Fruit fly (Drosophila melanogaster) whole organism, embryonic: ENCODE measurements around the gene CG2147.

Experiments used
- Atf-2 ChIP-seq: fragments of 200-800 bp; sonication (Bioruptor generic); optimal IDR thresholded peaks from 2 replicates; lab custom pipeline; 2016; ENCODE audit warnings: missing biosample characterization, missing genetic modification characterization
- CG10321 ChIP-seq: fragments of 200-800 bp; sonication (Bioruptor generic); IDR thresholded peaks from 2 replicates; pipeline ENCODE4 v1.3.6; 2022; ENCODE audit warnings: missing biosample characterization, missing genetic modification characterization
- CG11093 ChIP-seq: fragments of 200-800 bp; sonication (Bioruptor generic); IDR thresholded peaks from 3 replicates; pipeline ENCODE4 v1.3.6; 2022; ENCODE audit warnings: missing biosample characterization, missing genetic modification characterization
- CG11504 ChIP-seq: fragments of 200-800 bp; sonication (Bioruptor generic); optimal IDR thresholded peaks from 3 replicates; lab custom pipeline; 2019; ENCODE audit warnings: missing biosample characterization, mild to moderate bottlenecking, missing genetic modification characterization, moderate library complexity
- CG12659 ChIP-seq: fragments of 200-800 bp; sonication (Bioruptor generic); optimal IDR thresholded peaks from 3 replicates; lab custom pipeline; 2017; ENCODE audit warnings: mild to moderate bottlenecking, missing biosample characterization, missing genetic modification reagents, missing genetic modification characterization
- CG13287 ChIP-seq: fragments of 200-800 bp; sonication (Bioruptor generic); IDR thresholded peaks from 2 replicates; pipeline ENCODE4 v1.3.6; 2022; ENCODE audit warnings: missing biosample characterization, missing genetic modification characterization; ENCODE audit not compliant: partially characterized antibody
- CG16863 ChIP-seq: fragments of 200-800 bp; sonication (Bioruptor generic); optimal IDR thresholded peaks from 3 replicates; lab custom pipeline; 2016; ENCODE audit warnings: missing biosample characterization, missing genetic modification characterization
- CG17385 ChIP-seq: fragments of 200-800 bp; sonication (Bioruptor generic); optimal IDR thresholded peaks from 3 replicates; lab custom pipeline; 2018; ENCODE audit warnings: missing biosample characterization, mild to moderate bottlenecking, missing genetic modification characterization
- CG1792 ChIP-seq: fragments of 200-800 bp; sonication (Bioruptor generic); optimal IDR thresholded peaks from 2 replicates; lab custom pipeline; 2016; ENCODE audit warnings: missing biosample characterization, missing genetic modification characterization
- CG2875 ChIP-seq: fragments of 200-800 bp; sonication (Bioruptor generic); optimal IDR thresholded peaks from 2 replicates; lab custom pipeline; 2017; ENCODE audit warnings: missing biosample characterization, mild to moderate bottlenecking, missing genetic modification characterization, missing genetic modification reagents
- CG3163 ChIP-seq: fragments of 200-800 bp; sonication (Bioruptor generic); optimal IDR thresholded peaks from 3 replicates; lab custom pipeline; 2016; ENCODE audit warnings: missing biosample characterization, missing genetic modification characterization
- CG4707 ChIP-seq: fragments of 200-800 bp; sonication (Bioruptor generic); optimal IDR thresholded peaks from 2 replicates; lab custom pipeline; 2018; ENCODE audit warnings: missing biosample characterization, mild to moderate bottlenecking, missing genetic modification characterization, moderate library complexity
- CG6175 ChIP-seq: fragments of 200-800 bp; sonication (Bioruptor generic); IDR thresholded peaks from 3 replicates; pipeline ENCODE4 v1.3.6; 2022; ENCODE audit warnings: missing biosample characterization, missing genetic modification characterization
- CG8290 ChIP-seq, 3 experiments: fragments of 200-800 bp; sonication (Bioruptor generic); optimal IDR thresholded peaks; 2 replicates each; lab custom pipeline; 2016 to 2019; ENCODE audit warnings: missing biosample characterization in 3 of 3, missing genetic modification characterization in 3 of 3, mild to moderate bottlenecking in 2 of 3, moderate library complexity in 1 of 3
- CG9727 ChIP-seq: fragments of 200-800 bp; sonication (Bioruptor generic); optimal IDR thresholded peaks from 3 replicates; lab custom pipeline; 2017; ENCODE audit warnings: missing biosample characterization, mild to moderate bottlenecking, missing genetic modification characterization
- CG9817 ChIP-seq: fragments of 200-800 bp; sonication (Bioruptor generic); optimal IDR thresholded peaks from 2 replicates; lab custom pipeline; 2018; ENCODE audit warnings: missing biosample characterization, mild to moderate bottlenecking, missing genetic modification characterization, moderate library complexity
- D19B ChIP-seq: fragments of 200-800 bp; sonication (Bioruptor generic); optimal IDR thresholded peaks from 2 replicates; lab custom pipeline; 2017; ENCODE audit warnings: missing biosample characterization, mild to moderate bottlenecking, missing genetic modification characterization
- Doc2 ChIP-seq: fragments of 200-800 bp; sonication (Bioruptor generic); IDR thresholded peaks from 2 replicates; pipeline ENCODE4 v1.3.6; 2022; ENCODE audit warnings: missing biosample characterization, missing genetic modification characterization
- Hr39 ChIP-seq: fragments of >200 bp; optimal IDR thresholded peaks from 2 replicates; lab custom pipeline; 2017
- Lpt ChIP-seq: fragments of >200 bp; optimal IDR thresholded peaks from 2 replicates; lab custom pipeline; 2018; ENCODE audit warnings: missing biosample characterization, missing genetic modification characterization
- NC2β ChIP-seq: fragments of 200-800 bp; sonication (Bioruptor generic); optimal IDR thresholded peaks from 2 replicates; lab custom pipeline; 2016; ENCODE audit warnings: missing biosample characterization, missing genetic modification characterization
- Ptx1 ChIP-seq: fragments of 200-800 bp; sonication (Bioruptor generic); IDR thresholded peaks from 2 replicates; pipeline ENCODE4 v1.3.6; 2022; ENCODE audit warnings: missing biosample characterization, missing genetic modification characterization
- Ravus ChIP-seq: fragments of 200-800 bp; sonication (Bioruptor generic); IDR thresholded peaks from 2 replicates; pipeline ENCODE4 v1.3.6; 2022; ENCODE audit warnings: missing biosample characterization, missing genetic modification characterization
- Ssrp ChIP-seq: fragments of 200-800 bp; sonication (Bioruptor generic); optimal IDR thresholded peaks from 2 replicates; lab custom pipeline; 2018; ENCODE audit warnings: missing biosample characterization, mild to moderate bottlenecking, missing genetic modification characterization, moderate library complexity
- TFAM ChIP-seq: fragments of 200-800 bp; sonication (Bioruptor generic); optimal IDR thresholded peaks from 2 replicates; lab custom pipeline; 2017; ENCODE audit warnings: missing biosample characterization, missing genetic modification characterization, inconsistent platforms
- abd-A ChIP-seq: fragments of 200-800 bp; sonication (Bioruptor generic); optimal IDR thresholded peaks from 3 replicates; lab custom pipeline; 2019; ENCODE audit warnings: missing biosample characterization, mild to moderate bottlenecking, missing genetic modification characterization, moderate library complexity
- ara ChIP-seq: fragments of 200-800 bp; sonication (Bioruptor generic); IDR thresholded peaks from 2 replicates; pipeline ENCODE4 v1.3.6; 2022; ENCODE audit warnings: missing biosample characterization, missing genetic modification characterization
- az2 ChIP-seq: fragments of 200-800 bp; sonication (Bioruptor generic); optimal IDR thresholded peaks from 3 replicates; lab custom pipeline; 2016; ENCODE audit warnings: missing biosample characterization, missing genetic modification characterization
- br ChIP-seq: fragments of >200 bp; optimal IDR thresholded peaks from 2 replicates; lab custom pipeline; 2017
- danr ChIP-seq: fragments of 200-800 bp; sonication (Bioruptor generic); IDR thresholded peaks from 2 replicates; pipeline ENCODE4 v1.3.6; 2022; ENCODE audit warnings: missing biosample characterization, missing genetic modification characterization
- dysf ChIP-seq: fragments of 200-800 bp; sonication (Bioruptor generic); IDR thresholded peaks from 3 replicates; pipeline ENCODE4 v1.3.6; 2022; ENCODE audit warnings: missing biosample characterization, missing genetic modification characterization
- fd102C ChIP-seq: fragments of 200-800 bp; sonication (Bioruptor generic); optimal IDR thresholded peaks from 2 replicates; lab custom pipeline; 2018; ENCODE audit warnings: missing biosample characterization, mild to moderate bottlenecking, missing genetic modification characterization, moderate library complexity
- gce ChIP-seq: fragments of 200-800 bp; sonication (Bioruptor generic); IDR thresholded peaks from 3 replicates; pipeline ENCODE4 v1.3.6; 2022; ENCODE audit warnings: missing biosample characterization, missing genetic modification characterization
- grau ChIP-seq: fragments of 200-800 bp; optimal IDR thresholded peaks from 3 replicates; lab custom pipeline; 2019; ENCODE audit warnings: missing biosample characterization, mild to moderate bottlenecking, missing genetic modification characterization, moderate library complexity
- ham ChIP-seq: fragments of 200-800 bp; sonication (Bioruptor generic); IDR thresholded peaks from 2 replicates; pipeline ENCODE4 v1.3.6; 2022; ENCODE audit warnings: missing biosample characterization, missing genetic modification characterization
- lab ChIP-seq: fragments of 200-800 bp; sonication (Bioruptor generic); optimal IDR thresholded peaks from 3 replicates; lab custom pipeline; 2017; ENCODE audit warnings: missing biosample characterization, missing genetic modification characterization, mild to moderate bottlenecking, moderate library complexity, missing genetic modification reagents
- lmd ChIP-seq: fragments of 200-800 bp; sonication (Bioruptor generic); IDR thresholded peaks from 2 replicates; pipeline ENCODE4 v1.3.6; 2022; ENCODE audit warnings: missing biosample characterization, missing genetic modification characterization
- mirr ChIP-seq: fragments of 200-800 bp; sonication (Bioruptor generic); optimal IDR thresholded peaks from 3 replicates; lab custom pipeline; 2018; ENCODE audit warnings: missing biosample characterization, mild to moderate bottlenecking, missing genetic modification characterization
- nom ChIP-seq: fragments of 200-800 bp; sonication (Bioruptor generic); optimal IDR thresholded peaks from 2 replicates; lab custom pipeline; 2017; ENCODE audit warnings: missing biosample characterization, missing genetic modification characterization, mild to moderate bottlenecking, moderate library complexity, missing genetic modification reagents
- oc ChIP-seq: fragments of 200-800 bp; sonication (Bioruptor generic); optimal IDR thresholded peaks from 2 replicates; lab custom pipeline; 2018; ENCODE audit warnings: missing biosample characterization, mild to moderate bottlenecking, missing genetic modification characterization, moderate library complexity
- p53 ChIP-seq: fragments of 200-800 bp; sonication (Bioruptor generic); optimal IDR thresholded peaks from 2 replicates; lab custom pipeline; 2016; ENCODE audit warnings: missing biosample characterization, missing genetic modification characterization
- pfk ChIP-seq: fragments of 200-800 bp; sonication (Bioruptor generic); optimal IDR thresholded peaks from 2 replicates; lab custom pipeline; 2018; ENCODE audit warnings: missing biosample characterization, mild to moderate bottlenecking, missing genetic modification characterization, moderate library complexity
- pho ChIP-seq: fragments of 200-800 bp; sonication (Bioruptor generic); optimal IDR thresholded peaks from 2 replicates; lab custom pipeline; 2016; ENCODE audit warnings: missing biosample characterization, missing genetic modification characterization
- psq ChIP-seq: fragments of 200-800 bp; sonication (Bioruptor generic); optimal IDR thresholded peaks from 2 replicates; lab custom pipeline; 2017; ENCODE audit warnings: missing biosample characterization, missing genetic modification characterization
- pzg ChIP-seq: fragments of 200-800 bp; sonication (Bioruptor generic); optimal IDR thresholded peaks from 3 replicates; lab custom pipeline; 2018; ENCODE audit warnings: missing biosample characterization, mild to moderate bottlenecking, missing genetic modification characterization, moderate library complexity
- schlank ChIP-seq: fragments of 200-800 bp; sonication (Bioruptor generic); optimal IDR thresholded peaks from 2 replicates; lab custom pipeline; 2018; ENCODE audit warnings: missing biosample characterization, mild to moderate bottlenecking, missing genetic modification characterization
- sd ChIP-seq: fragments of 200-800 bp; sonication (Bioruptor generic); optimal IDR thresholded peaks from 3 replicates; lab custom pipeline; 2018; ENCODE audit warnings: missing biosample characterization, mild to moderate bottlenecking, missing genetic modification characterization, moderate library complexity
- sqz ChIP-seq: fragments of 200-800 bp; sonication (Bioruptor generic); optimal IDR thresholded peaks from 3 replicates; lab custom pipeline; 2018; ENCODE audit warnings: missing biosample characterization, mild to moderate bottlenecking, missing genetic modification characterization
- sug ChIP-seq: fragments of 200-800 bp; optimal IDR thresholded peaks from 2 replicates; lab custom pipeline; 2019; ENCODE audit warnings: missing biosample characterization, mild to moderate bottlenecking, missing genetic modification characterization, moderate library complexity
- tio ChIP-seq: fragments of 200-800 bp; sonication (Bioruptor generic); optimal IDR thresholded peaks from 2 replicates; lab custom pipeline; 2017; ENCODE audit warnings: missing biosample characterization, missing genetic modification characterization, inconsistent platforms
- zen ChIP-seq: fragments of 200-800 bp; sonication (Bioruptor generic); optimal IDR thresholded peaks from 3 replicates; lab custom pipeline; 2018; ENCODE audit warnings: missing biosample characterization, mild to moderate bottlenecking, missing genetic modification characterization, moderate library complexity

CG2147 gene

dm6 chrX:8211094-8211730, 29.3 kb upstream of the CG2147 start (continued):
- TF ChIP-seq nom (peak; percentile 68), CG4707 (no peak), sug (tag; lab: Kevin White, UChicago) (no peak), Atf-2 (GFP tag; lab: Kevin White, UChicago) (no peak), pzg (GFP tag; lab: Kevin White, UChicago) (no peak), sd (tag; lab: Kevin White, UChicago) (no peak), zen (tag; lab: Kevin White, UChicago) (peak; percentile 39), az2 (no peak), br (lab: Kevin White, UChicago) (no peak), Ptx1 (GFP tag; lab: Robert Waterston, UW) (no peak), sqz (GFP tag; lab: Kevin White, UChicago) (no peak), ara (GFP tag; lab: Robert Waterston, UW) (peak; percentile 58; the same call in 1 of the 2 replicates), fd102C (no peak), Doc2 (GFP tag; lab: Robert Waterston, UW) (no peak), gce (GFP tag; lab: Robert Waterston, UW) (no peak), CG2875 (GFP tag; lab: Kevin White, UChicago) (no peak), CG6175 (GFP tag; lab: Robert Waterston, UW) (no peak), CG9727 (GFP tag; lab: Kevin White, UChicago) (peak; percentile 48), oc (tag; lab: Kevin White, UChicago) (no peak), CG17385 (GFP tag; lab: Kevin White, UChicago) (no peak), Ravus (GFP tag; lab: Robert Waterston, UW) (no peak), CG16863 (GFP tag; lab: Kevin White, UChicago) (no peak), CG11093 (GFP tag; lab: Robert Waterston, UW) (no peak), CG13287 (GFP tag; lab: Robert Waterston, UW) (no peak), mirr (no peak), abd-A (tag; lab: Kevin White, UChicago) (no peak), CG8290 (GFP tag; optimal IDR thresholded peaks at IDR 0.05; lab: Kevin White, UChicago) (no peak), CG8290 (tag; optimal IDR thresholded peaks at IDR 0.05; lab: Kevin White, UChicago) (no peak), CG3163 (no peak), schlank (no peak), Lpt (GFP tag; lab: Kevin White, UChicago) (no peak), CG10321 (GFP tag; lab: Robert Waterston, UW) (no peak), pho (no peak), D19B (GFP tag; lab: Kevin White, UChicago) (no peak), CG9817 (no peak), dysf (GFP tag; lab: Robert Waterston, UW) (0 out of 3 replicates have a peak, but pooled peaks have one; percentile 33), pfk (no peak), NC2β (no peak), Ssrp (tag; lab: Kevin White, UChicago) (peak; percentile 16), Hr39 (no peak), lab (GFP tag; lab: Kevin White, UChicago) (peak; percentile 9), TFAM (GFP tag; lab: Kevin White, UChicago) (no peak), CG12659 (no peak), CG11504 (tag; lab: Kevin White, UChicago) (peak; percentile 41), ham (GFP tag; lab: Robert Waterston, UW) (no peak), p53 (GFP tag; lab: Kevin White, UChicago) (no peak), CG1792 (GFP tag; lab: Kevin White, UChicago) (no peak), tio (GFP tag; lab: Kevin White, UChicago) (no peak), grau (tag; lab: Kevin White, UChicago) (peak; percentile 4), lmd (GFP tag; lab: Robert Waterston, UW) (no peak), danr (GFP tag; lab: Robert Waterston, UW) (no peak), psq (GFP tag; lab: Kevin White, UChicago) (no peak)
